Fruit fly (Drosophila melanogaster) whole organism, embryonic: ENCODE results near the gene dbe.

Source experiments
- CG10321 ChIP-seq: fragments of 200-800 bp; sonication (Bioruptor generic); IDR thresholded peaks from 2 replicates; pipeline ENCODE4 v1.3.6; 2022; ENCODE audit warnings: missing biosample characterization, missing genetic modification characterization
- CG11093 ChIP-seq: fragments of 200-800 bp; sonication (Bioruptor generic); IDR thresholded peaks from 3 replicates; pipeline ENCODE4 v1.3.6; 2022; ENCODE audit warnings: missing biosample characterization, missing genetic modification characterization
- CG12236 ChIP-seq: fragments of 200-800 bp; sonication (Bioruptor generic); optimal IDR thresholded peaks from 2 replicates; lab custom pipeline; 2016; ENCODE audit warnings: missing biosample characterization, missing genetic modification characterization
- CG12659 ChIP-seq: fragments of 200-800 bp; sonication (Bioruptor generic); optimal IDR thresholded peaks from 3 replicates; lab custom pipeline; 2017; ENCODE audit warnings: mild to moderate bottlenecking, missing biosample characterization, missing genetic modification reagents, missing genetic modification characterization
- CG13287 ChIP-seq: fragments of 200-800 bp; sonication (Bioruptor generic); IDR thresholded peaks from 2 replicates; pipeline ENCODE4 v1.3.6; 2022; ENCODE audit warnings: missing biosample characterization, missing genetic modification characterization; ENCODE audit not compliant: partially characterized antibody
- CG1602 ChIP-seq: fragments of 200-800 bp; sonication (Bioruptor generic); optimal IDR thresholded peaks from 3 replicates; lab custom pipeline; 2016; ENCODE audit warnings: missing biosample characterization, missing genetic modification characterization
- CG17328 ChIP-seq: fragments of 200-800 bp; sonication (Bioruptor generic); IDR thresholded peaks from 2 replicates; pipeline ENCODE4 v1.3.6; 2022; ENCODE audit warnings: missing biosample characterization, missing genetic modification characterization
- CG17568 ChIP-seq: fragments of 200-800 bp; sonication (Bioruptor generic); optimal IDR thresholded peaks from 2 replicates; lab custom pipeline; 2018; ENCODE audit warnings: missing biosample characterization, mild to moderate bottlenecking, missing genetic modification characterization, moderate library complexity
- CG17612 ChIP-seq: fragments of 200-800 bp; sonication (Bioruptor generic); IDR thresholded peaks from 2 replicates; pipeline ENCODE4 v1.3.6; 2022; ENCODE audit warnings: missing biosample characterization, missing genetic modification characterization
- CG1792 ChIP-seq: fragments of 200-800 bp; sonication (Bioruptor generic); optimal IDR thresholded peaks from 2 replicates; lab custom pipeline; 2016; ENCODE audit warnings: missing biosample characterization, missing genetic modification characterization
- CG30020 ChIP-seq: fragments of 200-800 bp; optimal IDR thresholded peaks from 2 replicates; lab custom pipeline; 2019; ENCODE audit warnings: missing biosample characterization, mild to moderate bottlenecking, missing genetic modification characterization, moderate library complexity
- CG42726 ChIP-seq: fragments of 200-800 bp; sonication (Bioruptor generic); IDR thresholded peaks from 2 replicates; pipeline ENCODE4 v1.3.6; 2022; ENCODE audit warnings: missing biosample characterization, missing genetic modification characterization; ENCODE audit not compliant: partially characterized antibody
- CG4617 ChIP-seq: fragments of 200-800 bp; sonication (Bioruptor generic); optimal IDR thresholded peaks from 3 replicates; lab custom pipeline; 2016; ENCODE audit warnings: missing biosample characterization, missing genetic modification characterization, borderline replicate concordance
- CG6175 ChIP-seq: fragments of 200-800 bp; sonication (Bioruptor generic); IDR thresholded peaks from 3 replicates; pipeline ENCODE4 v1.3.6; 2022; ENCODE audit warnings: missing biosample characterization, missing genetic modification characterization
- CG6272 ChIP-seq: fragments of 200-800 bp; sonication (Bioruptor generic); IDR thresholded peaks from 2 replicates; pipeline ENCODE4 v1.3.6; 2022; ENCODE audit warnings: missing biosample characterization, missing genetic modification characterization
- CG6813 ChIP-seq: fragments of 200-800 bp; sonication (Bioruptor generic); optimal IDR thresholded peaks from 2 replicates; lab custom pipeline; 2017; ENCODE audit warnings: missing biosample characterization, missing genetic modification characterization, mild to moderate bottlenecking, moderate library complexity, missing genetic modification reagents
- CG7271 ChIP-seq: fragments of 200-800 bp; sonication (Bioruptor generic); optimal IDR thresholded peaks from 2 replicates; lab custom pipeline; 2018; ENCODE audit warnings: missing biosample characterization, mild to moderate bottlenecking, missing genetic modification characterization, moderate library complexity
- CG8290 ChIP-seq, 3 experiments: fragments of 200-800 bp; sonication (Bioruptor generic); optimal IDR thresholded peaks; 2 replicates each; lab custom pipeline; 2016 to 2019; ENCODE audit warnings: missing biosample characterization in 3 of 3, missing genetic modification characterization in 3 of 3, mild to moderate bottlenecking in 2 of 3, moderate library complexity in 1 of 3
- CoRest ChIP-seq: fragments of 200-800 bp; sonication (Bioruptor generic); optimal IDR thresholded peaks from 3 replicates; lab custom pipeline; 2018; ENCODE audit warnings: missing biosample characterization, mild to moderate bottlenecking, missing genetic modification characterization, moderate library complexity
- CrebB ChIP-seq: fragments of 200-800 bp; sonication (Bioruptor generic); optimal IDR thresholded peaks from 3 replicates; lab custom pipeline; 2018; ENCODE audit warnings: missing biosample characterization, mild to moderate bottlenecking, missing genetic modification characterization
- Dad ChIP-seq: fragments of 200-800 bp; sonication (Bioruptor generic); optimal IDR thresholded peaks from 3 replicates; lab custom pipeline; 2016; ENCODE audit warnings: missing biosample characterization, missing genetic modification characterization
- HLH54F ChIP-seq: fragments of 200-800 bp; sonication (Bioruptor generic); optimal IDR thresholded peaks from 3 replicates; lab custom pipeline; 2016; ENCODE audit warnings: missing biosample characterization, missing genetic modification characterization
- HLHmδ ChIP-seq: fragments of 200-800 bp; sonication (Bioruptor generic); optimal IDR thresholded peaks from 2 replicates; lab custom pipeline; 2018; ENCODE audit warnings: missing biosample characterization, mild to moderate bottlenecking, missing genetic modification characterization, moderate library complexity
- Hmr ChIP-seq: fragments of 200-800 bp; sonication (Bioruptor generic); optimal IDR thresholded peaks from 3 replicates; lab custom pipeline; 2017; ENCODE audit warnings: mild to moderate bottlenecking, missing biosample characterization, missing genetic modification reagents, missing genetic modification characterization
- Hr78 ChIP-seq, 2 experiments: fragments of 200-800 bp in 1 of 2; fragments of >200 bp in 1 of 2; sonication (Bioruptor generic) in 1 of 2; optimal IDR thresholded peaks; 2 replicates each; lab custom pipeline; 2017 to 2019; ENCODE audit warnings: missing biosample characterization in 2 of 2, missing genetic modification characterization in 2 of 2, mild to moderate bottlenecking in 1 of 2, moderate library complexity in 1 of 2
- MBD-R2 ChIP-seq: fragments of 200-800 bp; sonication (Bioruptor generic); IDR thresholded peaks from 2 replicates; pipeline ENCODE4 v1.3.6; 2022; ENCODE audit warnings: missing biosample characterization, missing genetic modification characterization
- NFAT ChIP-seq: fragments of 200-800 bp; sonication (Bioruptor generic); IDR thresholded peaks from 2 replicates; pipeline ENCODE4 v1.3.6; 2022; ENCODE audit warnings: missing biosample characterization, missing genetic modification characterization
- Scr ChIP-seq: fragments of 200-800 bp; sonication (Bioruptor generic); IDR thresholded peaks from 2 replicates; pipeline ENCODE4 v1.3.6; 2022; ENCODE audit warnings: missing biosample characterization, missing genetic modification characterization; ENCODE audit not compliant: partially characterized antibody
- Six4 ChIP-seq: fragments of 200-800 bp; sonication (Bioruptor generic); optimal IDR thresholded peaks from 2 replicates; lab custom pipeline; 2016; ENCODE audit warnings: missing biosample characterization, missing genetic modification characterization
- Xrp1 ChIP-seq: fragments of 200-800 bp; sonication (Bioruptor generic); IDR thresholded peaks from 2 replicates; pipeline ENCODE4 v1.3.6; 2022; ENCODE audit warnings: missing biosample characterization, missing genetic modification characterization
- az2 ChIP-seq: fragments of 200-800 bp; sonication (Bioruptor generic); optimal IDR thresholded peaks from 3 replicates; lab custom pipeline; 2016; ENCODE audit warnings: missing biosample characterization, missing genetic modification characterization
- bigmax ChIP-seq: fragments of 200-800 bp; sonication (Bioruptor generic); optimal IDR thresholded peaks from 2 replicates; lab custom pipeline; 2018; ENCODE audit warnings: missing biosample characterization, mild to moderate bottlenecking, missing genetic modification characterization
- chn ChIP-seq: fragments of 200-800 bp; sonication (Bioruptor generic); optimal IDR thresholded peaks from 2 replicates; lab custom pipeline; 2016; ENCODE audit warnings: missing biosample characterization, missing genetic modification characterization
- da ChIP-seq: fragments of 200-800 bp; sonication (Bioruptor generic); optimal IDR thresholded peaks from 2 replicates; lab custom pipeline; 2016; ENCODE audit warnings: missing biosample characterization, missing genetic modification characterization
- dmrt11E ChIP-seq: fragments of 200-800 bp; sonication (Bioruptor generic); optimal IDR thresholded peaks from 3 replicates; lab custom pipeline; 2018; ENCODE audit warnings: missing biosample characterization, mild to moderate bottlenecking, missing genetic modification characterization, moderate library complexity
- emc ChIP-seq: fragments of 200-800 bp; sonication (Bioruptor generic); optimal IDR thresholded peaks from 2 replicates; lab custom pipeline; 2016; ENCODE audit warnings: missing biosample characterization, missing genetic modification characterization
- en ChIP-seq: fragments of 200-800 bp; sonication (Bioruptor generic); optimal IDR thresholded peaks from 2 replicates; lab custom pipeline; 2016; ENCODE audit warnings: missing biosample characterization, missing genetic modification characterization
- eve ChIP-seq, 2 experiments: fragments of >200 bp; optimal IDR thresholded peaks; 2 replicates each; lab custom pipeline; 2017; ENCODE audit warnings: missing biosample characterization in 2 of 2, missing genetic modification characterization in 2 of 2
- exex ChIP-seq: fragments of 200-800 bp; sonication (Bioruptor generic); optimal IDR thresholded peaks from 4 replicates; lab custom pipeline; 2018; ENCODE audit warnings: missing biosample characterization, mild to moderate bottlenecking, missing genetic modification characterization, moderate library complexity
- gem ChIP-seq: fragments of 200-800 bp; sonication (Bioruptor generic); optimal IDR thresholded peaks from 2 replicates; lab custom pipeline; 2019; ENCODE audit warnings: missing biosample characterization, mild to moderate bottlenecking, missing genetic modification characterization, moderate library complexity
- gsb-n ChIP-seq: fragments of 200-800 bp; sonication (Bioruptor generic); optimal IDR thresholded peaks from 3 replicates; lab custom pipeline; 2018; ENCODE audit warnings: missing biosample characterization, mild to moderate bottlenecking, missing genetic modification characterization
- mld ChIP-seq: fragments of 200-800 bp; sonication (Bioruptor generic); IDR thresholded peaks from 3 replicates; pipeline ENCODE4 v1.3.6; 2022; ENCODE audit warnings: missing biosample characterization, missing genetic modification characterization; ENCODE audit not compliant: partially characterized antibody
- onecut ChIP-seq: fragments of 200-800 bp; sonication (Bioruptor generic); IDR thresholded peaks from 2 replicates; pipeline ENCODE4 v1.3.6; 2022; ENCODE audit warnings: missing biosample characterization, missing genetic modification characterization
- pho ChIP-seq: fragments of 200-800 bp; sonication (Bioruptor generic); optimal IDR thresholded peaks from 2 replicates; lab custom pipeline; 2016; ENCODE audit warnings: missing biosample characterization, missing genetic modification characterization
- rib ChIP-seq: fragments of 200-800 bp; sonication (Bioruptor generic); IDR thresholded peaks from 2 replicates; pipeline ENCODE4 v1.3.6; 2022; ENCODE audit warnings: missing biosample characterization, missing genetic modification characterization
- shn ChIP-seq: fragments of 200-800 bp; sonication (Bioruptor generic); optimal IDR thresholded peaks from 3 replicates; lab custom pipeline; 2016; ENCODE audit warnings: missing biosample characterization, missing genetic modification characterization
- so ChIP-seq: fragments of 200-800 bp; sonication (Bioruptor generic); IDR thresholded peaks from 3 replicates; pipeline ENCODE4 v1.3.6; 2022; ENCODE audit warnings: missing biosample characterization, missing genetic modification characterization
- tio ChIP-seq: fragments of 200-800 bp; sonication (Bioruptor generic); optimal IDR thresholded peaks from 2 replicates; lab custom pipeline; 2017; ENCODE audit warnings: missing biosample characterization, missing genetic modification characterization, inconsistent platforms
- unc-4 ChIP-seq: fragments of 200-800 bp; sonication (Bioruptor generic); IDR thresholded peaks from 2 replicates; pipeline ENCODE4 v1.3.6; 2022; ENCODE audit warnings: missing biosample characterization, missing genetic modification characterization; ENCODE audit not compliant: partially characterized antibody

The dbe gene

dm6 chr2L:825768-826263 lies 43.8 kb downstream of the dbe start, which contains the start of the genes CG3862 and dock (continued):
- TF ChIP-seq CG6175, result peak; percentile 51; the same call in 1 of the 3 replicates
- peak; percentile 24 for TF ChIP-seq da (GFP tag; lab: Kevin White, UChicago)
- TF ChIP-seq chn, result peak; percentile 62
- TF ChIP-seq CG12236 (GFP tag; lab: Kevin White, UChicago), result no peak
- peak; percentile 74 for TF ChIP-seq pho
- peak; percentile 17 for TF ChIP-seq Six4 (GFP tag; lab: Kevin White, UChicago)
- peak; percentile 96 for TF ChIP-seq CG13287 (GFP tag; lab: Robert Waterston, UW)
- TF ChIP-seq mld (GFP tag; lab: Robert Waterston, UW), result peak; percentile 98
- peak; percentile 79; the same call in 1 of the 2 replicates for TF ChIP-seq NFAT
- peak; percentile 56 for TF ChIP-seq HLH54F (GFP tag; lab: Kevin White, UChicago)
- TF ChIP-seq CG17328 (GFP tag; lab: Robert Waterston, UW), result 0 out of 2 replicates have a peak, but pooled peaks have one; percentile 4
- no peak for TF ChIP-seq CG1602
- TF ChIP-seq so (GFP tag; lab: Robert Waterston, UW), result peak; percentile 13; the same call in 1 of the 3 replicates
- TF ChIP-seq gem (tag; lab: Kevin White, UChicago), result peak; percentile 19
- TF ChIP-seq CG17568 (GFP tag; lab: Kevin White, UChicago), result no peak
- TF ChIP-seq exex (tag; lab: Kevin White, UChicago), result peak; percentile 67
- TF ChIP-seq gsb-n (tag; lab: Kevin White, UChicago), result peak; percentile 19
- TF ChIP-seq Hmr (GFP tag; lab: Kevin White, UChicago), result peak; percentile 71
- peak; percentile 95 for TF ChIP-seq unc-4 (GFP tag; lab: Robert Waterston, UW)
- peak; percentile 39; the same call in 1 of the 2 replicates for TF ChIP-seq rib (GFP tag; lab: Robert Waterston, UW)
- peak; percentile 3 for TF ChIP-seq CG6813
- TF ChIP-seq az2 (GFP tag; lab: Kevin White, UChicago), result no peak
- TF ChIP-seq CG1792 (GFP tag; lab: Kevin White, UChicago), result peak; percentile 26
- peak; percentile 19 for TF ChIP-seq shn (GFP tag; lab: Kevin White, UChicago)
- peak; percentile 45; the same call in 1 of the 2 replicates for TF ChIP-seq Xrp1 (GFP tag; lab: Robert Waterston, UW)
- no peak for TF ChIP-seq tio (GFP tag; lab: Kevin White, UChicago)
- TF ChIP-seq bigmax (GFP tag; lab: Kevin White, UChicago), result peak; percentile 62
- TF ChIP-seq CoRest (tag; lab: Kevin White, UChicago), result peak; percentile 32
- TF ChIP-seq CG7271 (tag; lab: Kevin White, UChicago), result no peak
- peak; percentile 90 for TF ChIP-seq CG4617 (GFP tag; lab: Kevin White, UChicago)
- TF ChIP-seq CG6272, result peak; percentile 63; the same call in 1 of the 2 replicates
- TF ChIP-seq Dad (GFP tag; lab: Kevin White, UChicago), result peak; percentile 38
- TF ChIP-seq CG30020 (tag; lab: Kevin White, UChicago), result peak; percentile 16
- TF ChIP-seq eve (GFP tag; optimal IDR thresholded peaks at IDR 0.05; lab: Kevin White, UChicago), result no peak
- TF ChIP-seq Scr, result peak; percentile 91
- TF ChIP-seq en (GFP tag; lab: Kevin White, UChicago), result no peak
- TF ChIP-seq dmrt11E (tag; lab: Kevin White, UChicago), result peak; percentile 25
- no peak for TF ChIP-seq CG11093
- peak in 1 of 2 experiments; percentile 20 for TF ChIP-seq Hr78 (GFP tag; optimal IDR thresholded peaks at IDR 0.05; lab: Kevin White, UChicago)
- peak; percentile 54 for TF ChIP-seq HLHmδ (GFP tag; lab: Kevin White, UChicago)
- TF ChIP-seq CG12659 (GFP tag; lab: Kevin White, UChicago), result peak; percentile 88
- TF ChIP-seq CrebB, result no peak
- TF ChIP-seq MBD-R2 (GFP tag; lab: Robert Waterston, UW), result peak; percentile 97
- peak; percentile 33 for TF ChIP-seq emc (GFP tag; lab: Kevin White, UChicago)
- peak; percentile 44 for TF ChIP-seq onecut
- TF ChIP-seq CG42726 (GFP tag; lab: Robert Waterston, UW), result peak; percentile 95
- peak; percentile 69 for TF ChIP-seq CG8290 (GFP tag; optimal IDR thresholded peaks at IDR 0.05; lab: Kevin White, UChicago)
- TF ChIP-seq CG8290 (tag; optimal IDR thresholded peaks at IDR 0.05; lab: Kevin White, UChicago), result peak in 1 of 2 experiments; percentile 84
- no peak for TF ChIP-seq CG17612 (GFP tag; lab: Robert Waterston, UW)
- 0 out of 2 replicates have a peak, but pooled peaks have one; percentile 26 for TF ChIP-seq CG10321 (GFP tag; lab: Robert Waterston, UW)
